Fruit fly (Drosophila melanogaster) whole organism, embryonic: Measurements from ENCODE around the gene CG16978.

Experiments
- Ada2b ChIP-seq: fragments of 200-800 bp; sonication (Bioruptor generic); IDR thresholded peaks from 2 replicates; pipeline ENCODE4 v1.3.6; 2022; ENCODE audit warnings: missing biosample characterization, missing genetic modification characterization
- Adf1 ChIP-seq: fragments of 200-800 bp; sonication (Bioruptor generic); IDR thresholded peaks from 2 replicates; pipeline ENCODE4 v1.3.6; 2022; ENCODE audit warnings: missing biosample characterization, missing genetic modification characterization
- Atf3 ChIP-seq: fragments of 200-800 bp; sonication (Bioruptor generic); optimal IDR thresholded peaks from 3 replicates; lab custom pipeline; 2016; ENCODE audit warnings: missing biosample characterization, missing genetic modification characterization
- BEAF-32 ChIP-seq: fragments of 200-800 bp; sonication (Bioruptor generic); optimal IDR thresholded peaks from 3 replicates; lab custom pipeline; 2017; ENCODE audit warnings: missing biosample characterization, missing genetic modification characterization, mild to moderate bottlenecking, moderate library complexity, missing genetic modification reagents
- CG10274 ChIP-seq: fragments of 200-800 bp; sonication (Bioruptor generic); optimal IDR thresholded peaks from 3 replicates; lab custom pipeline; 2017; ENCODE audit warnings: missing biosample characterization, mild to moderate bottlenecking, missing genetic modification characterization
- CG10366 ChIP-seq: fragments of 200-800 bp; sonication (Bioruptor generic); IDR thresholded peaks from 2 replicates; pipeline ENCODE4 v1.3.6; 2022; ENCODE audit warnings: missing biosample characterization, missing genetic modification characterization
- CG10543 ChIP-seq: fragments of 200-800 bp; sonication (Bioruptor generic); optimal IDR thresholded peaks from 3 replicates; lab custom pipeline; 2017; ENCODE audit warnings: missing biosample characterization, mild to moderate bottlenecking, missing genetic modification characterization, moderate library complexity
- CG11398 ChIP-seq: fragments of 200-800 bp; sonication (Bioruptor generic); optimal IDR thresholded peaks from 2 replicates; lab custom pipeline; 2016; ENCODE audit warnings: missing biosample characterization, missing genetic modification characterization
- CG12659 ChIP-seq: fragments of 200-800 bp; sonication (Bioruptor generic); optimal IDR thresholded peaks from 3 replicates; lab custom pipeline; 2017; ENCODE audit warnings: mild to moderate bottlenecking, missing biosample characterization, missing genetic modification reagents, missing genetic modification characterization
- CG13624 ChIP-seq: fragments of 200-800 bp; sonication (Bioruptor generic); optimal IDR thresholded peaks from 2 replicates; lab custom pipeline; 2016; ENCODE audit warnings: missing biosample characterization, missing genetic modification characterization
- CG14965 ChIP-seq: fragments of 200-800 bp; sonication (Bioruptor generic); optimal IDR thresholded peaks from 2 replicates; lab custom pipeline; 2016; ENCODE audit warnings: missing biosample characterization, missing genetic modification characterization, borderline replicate concordance
- CG17186 ChIP-seq: fragments of 200-800 bp; sonication (Bioruptor generic); optimal IDR thresholded peaks from 3 replicates; lab custom pipeline; 2017; ENCODE audit warnings: missing biosample characterization, missing genetic modification reagents, missing genetic modification characterization
- CG18011 ChIP-seq: fragments of 200-800 bp; sonication (Bioruptor generic); optimal IDR thresholded peaks from 2 replicates; lab custom pipeline; 2017; ENCODE audit warnings: missing biosample characterization, missing genetic modification characterization, mild to moderate bottlenecking, moderate library complexity, missing genotype
- CG34376 ChIP-seq: fragments of 200-800 bp; sonication (Bioruptor generic); optimal IDR thresholded peaks from 2 replicates; lab custom pipeline; 2018; ENCODE audit warnings: missing biosample characterization, mild to moderate bottlenecking, missing genetic modification characterization
- CG34422 ChIP-seq: fragments of 200-800 bp; sonication (Bioruptor generic); IDR thresholded peaks from 3 replicates; pipeline ENCODE4 v1.3.6; 2022; ENCODE audit warnings: missing biosample characterization, missing genetic modification characterization
- CG42726 ChIP-seq: fragments of 200-800 bp; sonication (Bioruptor generic); IDR thresholded peaks from 2 replicates; pipeline ENCODE4 v1.3.6; 2022; ENCODE audit warnings: missing biosample characterization, missing genetic modification characterization; ENCODE audit not compliant: partially characterized antibody
- CG4360 ChIP-seq: fragments of 200-800 bp; sonication (Bioruptor generic); IDR thresholded peaks from 2 replicates; pipeline ENCODE4 v1.3.6; 2022; ENCODE audit warnings: missing biosample characterization, missing genetic modification characterization
- CG8478 ChIP-seq: fragments of >200 bp; optimal IDR thresholded peaks from 2 replicates; lab custom pipeline; 2018
- Dp ChIP-seq: fragments of 200-800 bp; sonication (Bioruptor generic); optimal IDR thresholded peaks from 2 replicates; lab custom pipeline; 2018; ENCODE audit warnings: missing biosample characterization, mild to moderate bottlenecking, missing genetic modification characterization, moderate library complexity
- E2f1 ChIP-seq: fragments of 200-800 bp; sonication (Bioruptor generic); IDR thresholded peaks from 2 replicates; pipeline ENCODE4 v1.3.6; 2022; ENCODE audit warnings: missing biosample characterization, missing genetic modification characterization
- Hr39 ChIP-seq: fragments of >200 bp; optimal IDR thresholded peaks from 2 replicates; lab custom pipeline; 2017
- Kr ChIP-seq: fragments of 200-800 bp; sonication (Bioruptor generic); optimal IDR thresholded peaks from 2 replicates; lab custom pipeline; 2017; ENCODE audit warnings: missing biosample characterization, mild to moderate bottlenecking, missing genetic modification characterization
- MBD-R2 ChIP-seq: fragments of 200-800 bp; sonication (Bioruptor generic); IDR thresholded peaks from 2 replicates; pipeline ENCODE4 v1.3.6; 2022; ENCODE audit warnings: missing biosample characterization, missing genetic modification characterization
- MESR4 ChIP-seq: fragments of 200-800 bp; sonication (Bioruptor generic); optimal IDR thresholded peaks from 2 replicates; lab custom pipeline; 2018; ENCODE audit warnings: missing biosample characterization, mild to moderate bottlenecking, missing genetic modification characterization, moderate library complexity
- Max ChIP-seq: fragments of 200-800 bp; sonication (Bioruptor generic); optimal IDR thresholded peaks from 2 replicates; lab custom pipeline; 2016; ENCODE audit warnings: missing biosample characterization, mild to moderate bottlenecking, missing genetic modification characterization
- Opbp ChIP-seq: fragments of 200-800 bp; sonication (Bioruptor generic); IDR thresholded peaks from 3 replicates; pipeline ENCODE4 v1.3.6; 2022; ENCODE audit warnings: missing biosample characterization, missing genetic modification characterization; ENCODE audit not compliant: partially characterized antibody
- Optix ChIP-seq: fragments of 200-800 bp; sonication (Bioruptor generic); IDR thresholded peaks from 3 replicates; pipeline ENCODE4 v1.3.6; 2022; ENCODE audit warnings: missing biosample characterization, missing genetic modification characterization
- Sin3A ChIP-seq: fragments of >200 bp; optimal IDR thresholded peaks from 2 replicates; lab custom pipeline; 2018
- Trl ChIP-seq, 3 experiments: fragments of >200 bp in 2 of 3; fragments of 200-800 bp in 1 of 3; sonication (Bioruptor generic) in 1 of 3; optimal IDR thresholded peaks; 2 replicates in 1 of 3; 3 replicates in 2 of 3; lab custom pipeline; 2016 to 2017; ENCODE audit warnings: missing biosample characterization in 1 of 3, missing genetic modification characterization in 1 of 3
- YL-1 ChIP-seq: fragments of 200-800 bp; sonication (Bioruptor generic); optimal IDR thresholded peaks from 3 replicates; lab custom pipeline; 2017; ENCODE audit warnings: missing biosample characterization, mild to moderate bottlenecking, missing genetic modification characterization
- ac ChIP-seq: fragments of 200-800 bp; sonication (Bioruptor generic); optimal IDR thresholded peaks from 3 replicates; lab custom pipeline; 2017; ENCODE audit warnings: missing biosample characterization, mild to moderate bottlenecking, missing genetic modification characterization
- ato ChIP-seq: fragments of 200-800 bp; sonication (Bioruptor generic); IDR thresholded peaks from 2 replicates; pipeline ENCODE4 v1.3.6; 2022; ENCODE audit warnings: missing biosample characterization, missing genetic modification characterization; ENCODE audit not compliant: partially characterized antibody
- bcd ChIP-seq: fragments of 200-800 bp; sonication (Bioruptor generic); optimal IDR thresholded peaks from 2 replicates; lab custom pipeline; 2017; ENCODE audit warnings: missing biosample characterization, mild to moderate bottlenecking, missing genetic modification characterization
- crp ChIP-seq, 2 experiments: fragments of 200-800 bp; sonication (Bioruptor generic); optimal IDR thresholded peaks; 2 replicates in 1 of 2; 3 replicates in 1 of 2; lab custom pipeline; 2017; ENCODE audit warnings: missing biosample characterization in 2 of 2, missing genetic modification characterization in 2 of 2, mild to moderate bottlenecking in 1 of 2, moderate library complexity in 1 of 2
- ewg ChIP-seq: fragments of 200-800 bp; sonication (Bioruptor generic); optimal IDR thresholded peaks from 3 replicates; lab custom pipeline; 2017; ENCODE audit warnings: mild to moderate bottlenecking, missing biosample characterization, missing genetic modification reagents, missing genetic modification characterization
- fd64A ChIP-seq: fragments of 200-800 bp; sonication (Bioruptor generic); optimal IDR thresholded peaks from 3 replicates; lab custom pipeline; 2018; ENCODE audit warnings: missing biosample characterization, mild to moderate bottlenecking, missing genetic modification characterization
- fru ChIP-seq: fragments of >200 bp; optimal IDR thresholded peaks from 2 replicates; lab custom pipeline; 2017
- gfzf ChIP-seq: fragments of 200-800 bp; sonication (Bioruptor generic); optimal IDR thresholded peaks from 2 replicates; lab custom pipeline; 2016; ENCODE audit warnings: missing biosample characterization, mild to moderate bottlenecking, missing genetic modification characterization, moderate library complexity
- gt ChIP-seq: fragments of 200-800 bp; sonication (Bioruptor generic); IDR thresholded peaks from 2 replicates; pipeline ENCODE4 v1.3.6; 2022; ENCODE audit warnings: missing biosample characterization, missing genetic modification characterization
- ken ChIP-seq: fragments of 200-800 bp; sonication (Bioruptor generic); IDR thresholded peaks from 3 replicates; pipeline ENCODE4 v1.3.6; 2022; ENCODE audit warnings: missing biosample characterization, missing genetic modification characterization
- kni ChIP-seq: fragments of 200-800 bp; sonication (Bioruptor generic); optimal IDR thresholded peaks from 3 replicates; lab custom pipeline; 2017; ENCODE audit warnings: mild to moderate bottlenecking, missing biosample characterization, missing genetic modification reagents, missing genetic modification characterization
- luna ChIP-seq: fragments of 200-800 bp; sonication (Bioruptor generic); optimal IDR thresholded peaks from 2 replicates; lab custom pipeline; 2016; ENCODE audit warnings: missing biosample characterization, missing genetic modification characterization
- nom ChIP-seq: fragments of 200-800 bp; sonication (Bioruptor generic); optimal IDR thresholded peaks from 2 replicates; lab custom pipeline; 2017; ENCODE audit warnings: missing biosample characterization, missing genetic modification characterization, mild to moderate bottlenecking, moderate library complexity, missing genetic modification reagents
- peb ChIP-seq: fragments of 200-800 bp; sonication (Bioruptor generic); IDR thresholded peaks from 2 replicates; pipeline ENCODE4 v1.3.6; 2022; ENCODE audit warnings: missing biosample characterization, missing genetic modification characterization
- pho ChIP-seq: fragments of 200-800 bp; sonication (Bioruptor generic); optimal IDR thresholded peaks from 2 replicates; lab custom pipeline; 2016; ENCODE audit warnings: missing biosample characterization, missing genetic modification characterization
- psq ChIP-seq: fragments of 200-800 bp; sonication (Bioruptor generic); optimal IDR thresholded peaks from 2 replicates; lab custom pipeline; 2017; ENCODE audit warnings: missing biosample characterization, missing genetic modification characterization
- scrt ChIP-seq: fragments of 200-800 bp; sonication (Bioruptor generic); optimal IDR thresholded peaks from 2 replicates; lab custom pipeline; 2018; ENCODE audit warnings: missing biosample characterization, mild to moderate bottlenecking, missing genetic modification characterization, moderate library complexity
- sna ChIP-seq: fragments of 200-800 bp; sonication (Bioruptor generic); IDR thresholded peaks from 2 replicates; pipeline ENCODE4 v1.3.6; 2022; ENCODE audit warnings: missing biosample characterization, missing genetic modification characterization; ENCODE audit not compliant: partially characterized antibody
- usp ChIP-seq: fragments of >200 bp; optimal IDR thresholded peaks from 2 replicates; lab custom pipeline; 2017; ENCODE audit warnings: missing biosample characterization, missing genetic modification characterization
- wek ChIP-seq: fragments of 200-800 bp; sonication (Bioruptor generic); optimal IDR thresholded peaks from 3 replicates; lab custom pipeline; 2018; ENCODE audit warnings: missing biosample characterization, mild to moderate bottlenecking, missing genetic modification characterization, moderate library complexity
- zen ChIP-seq: fragments of 200-800 bp; sonication (Bioruptor generic); optimal IDR thresholded peaks from 3 replicates; lab custom pipeline; 2018; ENCODE audit warnings: missing biosample characterization, mild to moderate bottlenecking, missing genetic modification characterization, moderate library complexity

The CG16978 gene

DNA sequence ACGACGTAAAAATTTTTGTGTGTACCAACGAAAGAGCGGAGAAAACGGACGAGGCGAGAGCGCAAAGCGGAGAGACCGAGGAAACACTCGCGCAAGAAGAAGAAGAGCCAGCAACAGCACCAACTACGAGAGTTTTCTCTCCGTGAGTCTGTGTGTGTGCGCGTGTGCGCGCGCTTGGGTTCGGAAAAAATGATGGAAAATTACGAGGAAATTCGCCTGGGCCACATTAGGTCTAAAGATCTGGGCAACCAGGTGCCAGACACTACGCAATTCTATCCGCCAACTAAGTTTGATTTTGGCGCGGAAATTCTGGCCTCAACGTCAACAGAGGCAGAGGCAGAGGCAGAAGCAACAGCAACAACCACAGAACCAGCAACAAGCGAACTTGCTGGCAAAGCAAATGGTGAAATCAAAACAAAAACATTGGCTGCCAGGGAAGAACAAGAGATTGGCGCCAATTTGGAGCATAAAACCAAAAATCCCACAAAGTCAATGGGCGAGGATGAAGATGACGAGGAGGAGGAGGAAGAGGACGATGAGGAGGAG lies 22.5 kb upstream of the CG16978 start, which contains the start of gene DnaJ-H (continued):
- TF ChIP-seq peb (no peak), Atf3 (GFP tag; lab: Kevin White, UChicago) (no peak), Ada2b (GFP tag; lab: Robert Waterston, UW) (no peak), pho (no peak), Hr39 (peak; percentile 83), sna (GFP tag; lab: Robert Waterston, UW) (peak; percentile 55; the same call in 1 of the 2 replicates), bcd (GFP tag; lab: Kevin White, UChicago) (no peak), Dp (GFP tag; lab: Kevin White, UChicago) (peak; percentile 47), wek (GFP tag; lab: Kevin White, UChicago) (no peak), zen (tag; lab: Kevin White, UChicago) (no peak), Max (GFP tag; lab: Kevin White, UChicago) (peak; percentile 1), scrt (GFP tag; lab: Kevin White, UChicago) (peak; percentile 46), MBD-R2 (GFP tag; lab: Robert Waterston, UW) (no peak), fd64A (GFP tag; lab: Kevin White, UChicago) (no peak), MESR4 (GFP tag; lab: Kevin White, UChicago) (peak; percentile 37), CG13624 (GFP tag; lab: Kevin White, UChicago) (no peak), CG12659 (no peak), crp (GFP tag; optimal IDR thresholded peaks at IDR 0.05; lab: Kevin White, UChicago) (no peak), gt (no peak), ewg (GFP tag; lab: Kevin White, UChicago) (peak; percentile 81), Trl (optimal IDR thresholded peaks at IDR 0.05; lab: Kevin White, UChicago) (peak; percentile 74 to 93), Trl (GFP tag; optimal IDR thresholded peaks at IDR 0.05; lab: Kevin White, UChicago) (no peak), kni (no peak), gfzf (GFP tag; lab: Kevin White, UChicago) (no peak), YL-1 (peak; percentile 16), CG17186 (GFP tag; lab: Kevin White, UChicago) (no peak), E2f1 (GFP tag; lab: Robert Waterston, UW) (peak; percentile 21; the same call in 1 of the 2 replicates), CG34376 (GFP tag; lab: Kevin White, UChicago) (peak; percentile 10), CG10543 (no peak), CG4360 (GFP tag; lab: Robert Waterston, UW) (0 out of 2 replicates have a peak, but pooled peaks have one; percentile 46), BEAF-32 (GFP tag; lab: Kevin White, UChicago) (no peak), CG11398 (GFP tag; lab: Kevin White, UChicago) (no peak), nom (GFP tag; lab: Kevin White, UChicago) (peak; percentile 28), CG10274 (GFP tag; lab: Kevin White, UChicago) (no peak), fru (lab: Kevin White, UChicago) (no peak), CG14965 (no peak), CG8478 (lab: Kevin White, UChicago) (no peak), ken (GFP tag; lab: Robert Waterston, UW) (no peak), Kr (GFP tag; lab: Kevin White, UChicago) (no peak), CG18011 (GFP tag; lab: Kevin White, UChicago) (no peak), CG34422 (GFP tag; lab: Robert Waterston, UW) (peak; percentile 63; the same call in 1 of the 3 replicates), Sin3A (lab: Kevin White, UChicago) (peak; percentile 37), CG42726 (GFP tag; lab: Robert Waterston, UW) (no peak), ato (GFP tag; lab: Robert Waterston, UW) (no peak), Optix (no peak), usp (GFP tag; lab: Kevin White, UChicago) (no peak), Adf1 (peak; percentile 22; the same call in 1 of the 2 replicates), CG10366 (GFP tag; lab: Robert Waterston, UW) (no peak), psq (GFP tag; lab: Kevin White, UChicago) (peak; percentile 100), luna (no peak), Opbp (GFP tag; lab: Robert Waterston, UW) (no peak), ac (GFP tag; lab: Kevin White, UChicago) (no peak)
